Worm (Caenorhabditis elegans) whole organism, mixed stage, embryonic: ENCODE measurements around the gene ugt-42.

Source experiments
- bed-3 ChIP-seq: fragments of 200-800 bp; sonication (Bioruptor generic); optimal IDR thresholded peaks from 3 replicates; lab custom pipeline; 2018; ENCODE audit warnings: mild to moderate bottlenecking, missing genetic modification characterization, moderate library complexity, missing compliant biosample characterization
- elt-1 ChIP-seq: sonication (generic microtip); optimal IDR thresholded peaks from 2 replicates; lab custom pipeline; 2017; ENCODE audit warnings: missing genetic modification characterization, mild to moderate bottlenecking, missing compliant biosample characterization, antibody characterized with exemption, moderate library complexity, borderline replicate concordance; ENCODE audit not compliant: insufficient read depth
- mep-1 ChIP-seq: fragments of 150-350 bp; optimal IDR thresholded peaks from 2 replicates; lab custom pipeline; 2017; ENCODE audit warnings: missing biosample characterization, missing genetic modification reagents, missing genetic modification characterization, inconsistent platforms
- nhr-2 ChIP-seq: fragments of 150-350 bp; optimal IDR thresholded peaks from 2 replicates; lab custom pipeline; 2014; ENCODE audit warnings: missing biosample characterization, missing genetic modification characterization
- snpc-4 ChIP-seq: fragments of 150-350 bp; optimal IDR thresholded peaks from 2 replicates; lab custom pipeline; 2014; ENCODE audit warnings: missing biosample characterization, missing genetic modification characterization
- ztf-11 ChIP-seq: fragments of 150-350 bp; optimal IDR thresholded peaks from 2 replicates; lab custom pipeline; 2014; ENCODE audit warnings: missing biosample characterization, missing genetic modification characterization

DNA sequence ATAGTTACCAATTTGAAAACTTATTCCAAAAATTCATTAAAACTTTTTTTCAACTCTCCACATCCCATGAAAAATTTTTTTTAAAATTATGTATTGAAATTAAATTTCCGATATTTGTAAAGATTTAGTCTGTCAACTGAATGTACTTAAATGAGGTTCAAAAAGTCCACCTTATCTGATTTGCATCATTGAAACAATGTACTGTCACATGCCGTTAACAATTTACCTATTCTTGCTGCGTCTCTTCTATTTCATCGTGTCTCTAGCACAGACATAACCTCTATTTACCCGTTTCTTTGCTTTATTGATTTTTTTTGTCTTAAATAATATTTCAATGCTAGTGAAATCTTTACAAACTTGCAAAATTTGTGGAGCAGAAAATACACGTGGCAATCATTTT, 36.8 kb upstream of the ugt-42 start, which contains the start of gene nhr-90:
- TF ChIP-seq ztf-11 (tag; lab: Kevin White, UChicago) (no peak), mep-1 (tag; lab: Kevin White, UChicago) (no peak), elt-1 (tag; lab: Kevin White, UChicago) (no peak), snpc-4 (tag; lab: Kevin White, UChicago) (no peak), nhr-2 (tag; lab: Kevin White, UChicago) (no peak), bed-3 (GFP tag; lab: Kevin White, UChicago) (no peak)
